Fruit fly (Drosophila melanogaster) whole organism, prepupa: ENCODE data around the gene Med.

Experiments used
- CG16779 ChIP-seq: fragments of 200-800 bp; sonication (Bioruptor generic); optimal IDR thresholded peaks from 3 replicates; lab custom pipeline; 2017; ENCODE audit warnings: missing biosample characterization, mild to moderate bottlenecking, missing genetic modification characterization
- CG3032 ChIP-seq: fragments of 200-800 bp; optimal IDR thresholded peaks from 2 replicates; lab custom pipeline; 2019; ENCODE audit warnings: missing biosample characterization, mild to moderate bottlenecking, missing genetic modification characterization, moderate library complexity
- CG6792 ChIP-seq: fragments of 200-800 bp; sonication (Bioruptor generic); optimal IDR thresholded peaks from 3 replicates; lab custom pipeline; 2016; ENCODE audit warnings: missing biosample characterization, missing genetic modification characterization
- CG6808 ChIP-seq: fragments of 200-800 bp; sonication (Bioruptor generic); optimal IDR thresholded peaks from 3 replicates; lab custom pipeline; 2017; ENCODE audit warnings: missing biosample characterization, missing genetic modification characterization, mild to moderate bottlenecking, moderate library complexity, missing genetic modification reagents
- CG7368 ChIP-seq: fragments of 200-800 bp; sonication (Bioruptor generic); optimal IDR thresholded peaks from 3 replicates; lab custom pipeline; 2016; ENCODE audit warnings: missing biosample characterization, missing genetic modification characterization
- Eip93F ChIP-seq: fragments of 200-800 bp; sonication (Bioruptor generic); optimal IDR thresholded peaks from 2 replicates; lab custom pipeline; 2016; ENCODE audit warnings: missing biosample characterization, mild to moderate bottlenecking, missing genetic modification characterization
- Hr38 ChIP-seq: sonication (Bioruptor generic); optimal IDR thresholded peaks from 2 replicates; lab custom pipeline; 2016; ENCODE audit warnings: missing biosample characterization, missing genetic modification characterization
- OdsH ChIP-seq: fragments of 200-800 bp; sonication (Bioruptor generic); optimal IDR thresholded peaks from 3 replicates; lab custom pipeline; 2016; ENCODE audit warnings: missing biosample characterization, missing genetic modification characterization
- Smox ChIP-seq: fragments of 200-800 bp; sonication (Bioruptor generic); optimal IDR thresholded peaks from 3 replicates; lab custom pipeline; 2016; ENCODE audit warnings: missing biosample characterization, missing genetic modification characterization
- Sox102F ChIP-seq: fragments of 200-800 bp; sonication (Bioruptor generic); optimal IDR thresholded peaks from 2 replicates; lab custom pipeline; 2016; ENCODE audit warnings: missing biosample characterization, mild to moderate bottlenecking, missing genetic modification characterization
- dsx ChIP-seq: fragments of 200-800 bp; optimal IDR thresholded peaks from 3 replicates; lab custom pipeline; 2019; ENCODE audit warnings: missing biosample characterization, mild to moderate bottlenecking, missing genetic modification characterization, moderate library complexity; ENCODE audit not compliant: poor library complexity, severe bottlenecking
- svp ChIP-seq: fragments of 200-800 bp; sonication (Bioruptor generic); peaks from one replicate; lab custom pipeline; 2016; ENCODE audit warnings: missing biosample characterization, missing genetic modification characterization

DNA sequence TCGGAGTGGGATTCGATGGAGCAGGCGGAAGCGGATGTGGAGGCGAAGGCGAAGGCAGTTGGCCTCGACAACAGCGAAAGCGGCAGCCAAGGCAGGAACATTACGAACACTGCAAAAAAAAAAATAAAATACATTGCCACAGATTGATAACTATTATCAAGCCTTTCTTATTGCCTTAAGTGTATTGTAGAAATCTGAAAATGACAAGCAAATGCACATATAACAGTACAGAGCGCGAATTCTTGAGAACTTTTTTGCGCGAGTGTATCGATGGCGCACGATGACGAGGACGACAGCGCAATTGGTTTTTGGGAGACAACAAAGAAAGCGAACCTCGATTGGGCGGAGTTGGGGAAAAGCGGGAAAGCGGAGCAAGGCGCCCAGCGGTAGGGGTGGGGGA lies 19.5 kb downstream of the Med start:
- no peak for TF ChIP-seq CG3032 (tag; lab: Kevin White, UChicago)
- TF ChIP-seq OdsH (GFP tag; lab: Kevin White, UChicago): no peak
- TF ChIP-seq CG7368: no peak
- peak; percentile 39 for TF ChIP-seq svp
- no peak for TF ChIP-seq CG16779 (tag; lab: Kevin White, UChicago)
- TF ChIP-seq Eip93F (GFP tag; lab: Kevin White, UChicago): no peak
- no peak for TF ChIP-seq Smox (GFP tag; lab: Kevin White, UChicago)
- TF ChIP-seq Sox102F (GFP tag; lab: Kevin White, UChicago): no peak
- no peak for TF ChIP-seq dsx (GFP tag; lab: Kevin White, UChicago)
- no peak for TF ChIP-seq CG6808 (GFP tag; lab: Kevin White, UChicago)
- TF ChIP-seq Hr38 (GFP tag; lab: Kevin White, UChicago): no peak
- TF ChIP-seq CG6792 (GFP tag; lab: Kevin White, UChicago): no peak
